Fruit fly (Drosophila melanogaster) whole organism, pupa: Measurements from ENCODE around the gene Ir7e.

ENCODE experiments used
- CG10348 ChIP-seq: fragments of 200-800 bp; sonication (Bioruptor generic); IDR thresholded peaks from 2 replicates; pipeline ENCODE4 v1.3.6; 2022; ENCODE audit warnings: missing biosample characterization, missing genetic modification characterization
- CG12605 ChIP-seq: fragments of 200-800 bp; sonication (Bioruptor generic); IDR thresholded peaks from 2 replicates; pipeline ENCODE4 v1.3.6; 2022; ENCODE audit warnings: missing biosample characterization, missing genetic modification characterization
- CG14655 ChIP-seq: fragments of 200-800 bp; sonication (Bioruptor generic); optimal IDR thresholded peaks from 3 replicates; lab custom pipeline; 2017; ENCODE audit warnings: mild to moderate bottlenecking, missing biosample characterization, missing genetic modification reagents, missing genetic modification characterization
- CG17806 ChIP-seq: fragments of 200-800 bp; sonication (Bioruptor generic); optimal IDR thresholded peaks from 2 replicates; lab custom pipeline; 2018; ENCODE audit warnings: missing biosample characterization, mild to moderate bottlenecking, missing genetic modification characterization, moderate library complexity
- CG34367 ChIP-seq: fragments of 200-800 bp; sonication (Bioruptor generic); optimal IDR thresholded peaks from 2 replicates; lab custom pipeline; 2018; ENCODE audit warnings: missing biosample characterization, mild to moderate bottlenecking, missing genetic modification characterization
- EcR ChIP-seq: fragments of 200-800 bp; sonication (Bioruptor generic); optimal IDR thresholded peaks from 3 replicates; lab custom pipeline; 2019; ENCODE audit warnings: missing biosample characterization, missing genetic modification characterization, mild to moderate bottlenecking, moderate library complexity, missing genetic modification reagents
- Pif1A ChIP-seq: fragments of 200-800 bp; sonication (Bioruptor generic); optimal IDR thresholded peaks from 3 replicates; lab custom pipeline; 2016; ENCODE audit warnings: missing biosample characterization, missing genetic modification characterization
- Pif1B ChIP-seq: fragments of 200-800 bp; sonication (Bioruptor generic); optimal IDR thresholded peaks from 3 replicates; lab custom pipeline; 2016; ENCODE audit warnings: missing biosample characterization, missing genetic modification characterization
- Snoo ChIP-seq: fragments of 200-800 bp; sonication (Bioruptor generic); optimal IDR thresholded peaks from 3 replicates; lab custom pipeline; 2017; ENCODE audit warnings: missing biosample characterization, mild to moderate bottlenecking, missing genetic modification characterization, inconsistent platforms
- fd96Ca ChIP-seq: fragments of 200-800 bp; sonication (Bioruptor generic); IDR thresholded peaks from 3 replicates; pipeline ENCODE4 v1.3.6; 2022; ENCODE audit warnings: missing biosample characterization, missing genetic modification characterization

dm6 chrX:7857873-7858272 is 23.6 kb downstream of the Ir7e start, which contains the start of gene CG1409:
- TF ChIP-seq fd96Ca (GFP tag; lab: Robert Waterston, UW) (no peak), CG17806 (tag; lab: Kevin White, UChicago) (no peak), Pif1A (GFP tag; lab: Kevin White, UChicago) (no peak), CG10348 (no peak), CG12605 (GFP tag; lab: Robert Waterston, UW) (no peak), EcR (GFP tag; lab: Kevin White, UChicago) (no peak), CG34367 (no peak), CG14655 (GFP tag; lab: Kevin White, UChicago) (no peak), Snoo (tag; lab: Kevin White, UChicago) (no peak), Pif1B (GFP tag; lab: Kevin White, UChicago) (no peak)
